Fruit fly (Drosophila melanogaster) whole organism: ENCODE data around the gene fd19B.

Experiments
- CG8478 ChIP-seq: fragments of >200 bp; optimal IDR thresholded peaks from 2 replicates; lab custom pipeline; 2018; ENCODE audit warnings: inconsistent platforms
- EcR ChIP-seq, 2 experiments: fragments of >200 bp; optimal IDR thresholded peaks; 2 replicates each; lab custom pipeline; 2017; ENCODE audit warnings: missing biosample characterization in 2 of 2, missing genetic modification characterization in 2 of 2, missing genetic modification reagents in 2 of 2
- pan ChIP-seq: fragments of >200 bp; optimal IDR thresholded peaks from 2 replicates; lab custom pipeline; 2017
- psq ChIP-seq: fragments of >200 bp; optimal IDR thresholded peaks from 2 replicates; lab custom pipeline; 2017
- usp ChIP-seq: fragments of >200 bp; optimal IDR thresholded peaks from 2 replicates; lab custom pipeline; 2017; ENCODE audit warnings: missing biosample characterization, missing genetic modification characterization, mixed read lengths

DNA sequence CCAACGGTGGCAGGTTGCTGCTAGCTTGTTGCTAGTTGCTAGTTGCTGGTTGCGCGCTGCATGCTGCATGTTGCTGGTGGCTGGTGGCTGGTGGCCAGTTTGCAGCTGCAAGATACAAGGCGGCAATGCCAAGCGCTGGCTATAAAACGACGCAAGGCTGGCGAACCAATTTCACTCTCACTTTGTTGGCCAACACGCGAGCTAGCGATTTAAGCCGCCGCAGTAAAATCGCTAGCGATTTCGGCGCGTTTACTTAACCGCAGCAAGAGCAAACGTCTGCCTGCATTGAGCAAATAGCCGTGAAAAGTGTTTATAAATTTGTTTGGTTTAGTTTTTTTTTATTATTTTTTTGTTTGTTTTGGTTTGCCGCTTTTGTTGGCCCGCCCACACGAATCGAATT lies 41.2 kb upstream of the fd19B start, which contains the start of gene CG15322:
- TF ChIP-seq usp (no peak), pan (lab: Kevin White, UChicago) (no peak), CG8478 (lab: Kevin White, UChicago) (no peak), EcR (GFP tag; optimal IDR thresholded peaks at IDR 0.05; lab: Kevin White, UChicago) (no peak), psq (no peak)
